Fruit fly (Drosophila melanogaster): ENCODE results near the gene Nlp.

Nlp gene

dm6 chr3R:29983073-29983544 lies 21.5 kb upstream of the Nlp start, which contains the start of gene CG7896:
Gene CG7896 (plus strand): TSS chr3R:29983426.
- TF ChIP-seq CG13204 (GFP tag; optimal IDR thresholded peaks at IDR 0.05) (peak; percentile 80), CG4496 (GFP tag; IDR thresholded peaks at IDR 0.05) (peak; percentile 88), D1 (tag; optimal IDR thresholded peaks at IDR 0.05) (no peak), EcR (GFP tag; optimal IDR thresholded peaks at IDR 0.05) (no peak), Pif1B (GFP tag; optimal IDR thresholded peaks at IDR 0.05) (peak; percentile 92), CG34367 (tag; optimal IDR thresholded peaks at IDR 0.05) (peak; percentile 68), rn (GFP tag; IDR thresholded peaks at IDR 0.05) (peak; percentile 79), CG10348 (GFP tag; IDR thresholded peaks at IDR 0.05) (no peak), CG12605 (GFP tag; IDR thresholded peaks at IDR 0.05) (peak; percentile 40; the same call in 1 of the 2 replicates), Snoo (tag; optimal IDR thresholded peaks at IDR 0.05) (peak; percentile 78), gl (tag; optimal IDR thresholded peaks at IDR 0.05) (peak; percentile 4), CG32121 (GFP tag; IDR thresholded peaks at IDR 0.05) (peak; percentile 91), CG8301 (tag; optimal IDR thresholded peaks at IDR 0.05) (peak; percentile 76), CG17806 (tag; optimal IDR thresholded peaks at IDR 0.05) (peak; percentile 64), CG9948 (tag; optimal IDR thresholded peaks at IDR 0.05) (peak; percentile 67), CG15710 (tag; optimal IDR thresholded peaks at IDR 0.05) (peak; percentile 74), CG14655 (GFP tag; optimal IDR thresholded peaks at IDR 0.05) (no peak), fd96Ca (GFP tag; IDR thresholded peaks at IDR 0.05) (peak; percentile 78), Pif1A (GFP tag; optimal IDR thresholded peaks at IDR 0.05) (peak; percentile 84), CG8159 (tag; optimal IDR thresholded peaks at IDR 0.05) (peak; percentile 83), Ets98B (GFP tag; IDR thresholded peaks at IDR 0.05) (peak; percentile 81)

dm6 chr3R:29983886-29984285 lies 20.7 kb upstream of the Nlp start:
- TF ChIP-seq CG17806 (tag; optimal IDR thresholded peaks at IDR 0.05) = no peak
- no peak for TF ChIP-seq CG4496 (GFP tag; IDR thresholded peaks at IDR 0.05)
- TF ChIP-seq CG8159 (tag; optimal IDR thresholded peaks at IDR 0.05) = peak; percentile 15

- 0 out of 2 replicates have a peak, but pooled peaks have one; percentile 10 for TF ChIP-seq CG10348 (GFP tag; IDR thresholded peaks at IDR 0.05)
- TF ChIP-seq D1 (tag; optimal IDR thresholded peaks at IDR 0.05) = no peak
Measured at dm6 chr3R:29985219-29985618, 19.4 kb upstream of the Nlp start.

- TF ChIP-seq CG12605 (GFP tag; IDR thresholded peaks at IDR 0.05) (no peak), CG8301 (tag; optimal IDR thresholded peaks at IDR 0.05) (no peak), CG10348 (GFP tag; IDR thresholded peaks at IDR 0.05) (no peak), CG17806 (tag; optimal IDR thresholded peaks at IDR 0.05) (no peak), CG8159 (tag; optimal IDR thresholded peaks at IDR 0.05) (no peak)
Measured at dm6 chr3R:29990681-29991080, 13.9 kb upstream of the Nlp start.

dm6 chr3R:29993134-29993533 lies 11.5 kb upstream of the Nlp start, which contains the start of gene Acph-1:
Gene Acph-1 (minus strand): TSS chr3R:29993411.
- no peak for TF ChIP-seq EcR (GFP tag; optimal IDR thresholded peaks at IDR 0.05)
- no peak for TF ChIP-seq Pif1B (GFP tag; optimal IDR thresholded peaks at IDR 0.05)
- no peak for TF ChIP-seq rn (GFP tag; IDR thresholded peaks at IDR 0.05)
- no peak for TF ChIP-seq gl (tag; optimal IDR thresholded peaks at IDR 0.05)

- TF ChIP-seq CG17806 (tag; optimal IDR thresholded peaks at IDR 0.05) (no peak), CG4496 (GFP tag; IDR thresholded peaks at IDR 0.05) (peak; percentile 44; the same call in 1 of the 3 replicates)
Measured at dm6 chr3R:29995035-29995434, 9.6 kb upstream of the Nlp start, which contains the start of the genes CG7903 and Sas-6. Gene CG7903 (minus strand): TSS chr3R:29995231. Gene Sas-6 (plus strand): TSS chr3R:29995357.

dm6 chr3R:29997607-29998236 lies 6.9 kb upstream of the Nlp start, which contains the start of the genes CG15525 and CG11504:
Gene CG15525 (minus strand): TSS chr3R:29997676.
Gene CG11504 (plus strand): TSS chr3R:29997900.
- TF ChIP-seq CG9948 (tag; optimal IDR thresholded peaks at IDR 0.05) = no peak
- peak; percentile 19; the same call in 1 of the 2 replicates for TF ChIP-seq Ets98B (GFP tag; IDR thresholded peaks at IDR 0.05)

dm6 chr3R:29999495-29999894 lies 5.1 kb upstream of the Nlp start, which contains the start of gene CG34298:
Gene CG34298 (plus strand): TSS chr3R:29999795.
- TF ChIP-seq Ets98B (GFP tag; IDR thresholded peaks at IDR 0.05) (no peak), Pif1B (GFP tag; optimal IDR thresholded peaks at IDR 0.05) (no peak), gl (tag; optimal IDR thresholded peaks at IDR 0.05) (no peak), CG9948 (tag; optimal IDR thresholded peaks at IDR 0.05) (no peak), CG17806 (tag; optimal IDR thresholded peaks at IDR 0.05) (no peak), CG14655 (GFP tag; optimal IDR thresholded peaks at IDR 0.05) (no peak)

All from whole organism, pupa.